Fruit fly (Drosophila melanogaster) whole organism, embryonic: ENCODE data around the gene CG12020.
A peak's percentile ranks its signal among the peaks of the same experiment; 100 is the strongest.

Experiments
- B-H1 ChIP-seq: fragments of 200-800 bp; sonication (Bioruptor generic); IDR thresholded peaks from 3 replicates; pipeline ENCODE4 v1.3.6; 2022; ENCODE audit warnings: missing biosample characterization, missing genetic modification characterization
- B-H2 ChIP-seq: fragments of 200-800 bp; sonication (Bioruptor generic); optimal IDR thresholded peaks from 2 replicates; lab custom pipeline; 2018; ENCODE audit warnings: missing biosample characterization, mild to moderate bottlenecking, missing genetic modification characterization
- CG11085 ChIP-seq: fragments of 200-800 bp; sonication (Bioruptor generic); IDR thresholded peaks from 2 replicates; pipeline ENCODE4 v1.3.6; 2022; ENCODE audit warnings: missing biosample characterization, missing genetic modification characterization
- CG11456 ChIP-seq: fragments of 200-800 bp; sonication (Bioruptor generic); IDR thresholded peaks from 3 replicates; pipeline ENCODE4 v1.3.6; 2022; ENCODE audit warnings: missing biosample characterization, missing genetic modification characterization
- CG12236 ChIP-seq: fragments of 200-800 bp; sonication (Bioruptor generic); optimal IDR thresholded peaks from 2 replicates; lab custom pipeline; 2016; ENCODE audit warnings: missing biosample characterization, missing genetic modification characterization
- CG12299 ChIP-seq: fragments of 200-800 bp; sonication (Bioruptor generic); optimal IDR thresholded peaks from 2 replicates; lab custom pipeline; 2018; ENCODE audit warnings: missing biosample characterization, mild to moderate bottlenecking, missing genetic modification characterization
- CG12942 ChIP-seq: fragments of 200-800 bp; sonication (Bioruptor generic); optimal IDR thresholded peaks from 3 replicates; lab custom pipeline; 2016; ENCODE audit warnings: missing biosample characterization, missing genetic modification characterization
- CG14050 ChIP-seq: fragments of 200-800 bp; sonication (Bioruptor generic); IDR thresholded peaks from 3 replicates; pipeline ENCODE4 v1.3.6; 2022; ENCODE audit warnings: missing biosample characterization, missing genetic modification characterization
- CG15479 ChIP-seq: fragments of 200-800 bp; sonication (Bioruptor generic); optimal IDR thresholded peaks from 3 replicates; lab custom pipeline; 2019; ENCODE audit warnings: missing biosample characterization, mild to moderate bottlenecking, missing genetic modification characterization, moderate library complexity
- CG2129 ChIP-seq: fragments of 200-800 bp; sonication (Bioruptor generic); IDR thresholded peaks from 2 replicates; pipeline ENCODE4 v1.3.6; 2022; ENCODE audit warnings: missing biosample characterization, missing genetic modification characterization; ENCODE audit not compliant: partially characterized antibody
- CG2678 ChIP-seq: fragments of 200-800 bp; sonication (Bioruptor generic); optimal IDR thresholded peaks from 3 replicates; lab custom pipeline; 2019; ENCODE audit warnings: missing biosample characterization, mild to moderate bottlenecking, missing genetic modification characterization, moderate library complexity
- CG2712 ChIP-seq: fragments of 200-800 bp; optimal IDR thresholded peaks from 3 replicates; lab custom pipeline; 2019; ENCODE audit warnings: missing biosample characterization, mild to moderate bottlenecking, missing genetic modification characterization, moderate library complexity
- CG3163 ChIP-seq: fragments of 200-800 bp; sonication (Bioruptor generic); optimal IDR thresholded peaks from 3 replicates; lab custom pipeline; 2016; ENCODE audit warnings: missing biosample characterization, missing genetic modification characterization
- CG33557 ChIP-seq: fragments of 200-800 bp; sonication (Bioruptor generic); optimal IDR thresholded peaks from 2 replicates; lab custom pipeline; 2019; ENCODE audit warnings: missing biosample characterization, mild to moderate bottlenecking, missing genetic modification characterization, moderate library complexity
- CG4617 ChIP-seq: fragments of 200-800 bp; sonication (Bioruptor generic); optimal IDR thresholded peaks from 3 replicates; lab custom pipeline; 2016; ENCODE audit warnings: missing biosample characterization, missing genetic modification characterization, borderline replicate concordance
- CG5245 ChIP-seq: fragments of 200-800 bp; sonication (Bioruptor generic); optimal IDR thresholded peaks from 3 replicates; lab custom pipeline; 2016; ENCODE audit warnings: missing biosample characterization, missing genetic modification characterization
- CG6175 ChIP-seq: fragments of 200-800 bp; sonication (Bioruptor generic); IDR thresholded peaks from 3 replicates; pipeline ENCODE4 v1.3.6; 2022; ENCODE audit warnings: missing biosample characterization, missing genetic modification characterization
- CG8944 ChIP-seq: fragments of 200-800 bp; sonication (Bioruptor generic); optimal IDR thresholded peaks from 3 replicates; lab custom pipeline; 2016; ENCODE audit warnings: missing biosample characterization, missing genetic modification characterization
- CG9609 ChIP-seq: fragments of 200-800 bp; sonication (Bioruptor generic); optimal IDR thresholded peaks from 3 replicates; lab custom pipeline; 2016; ENCODE audit warnings: missing biosample characterization, missing genetic modification characterization
- D ChIP-seq, 2 experiments: fragments of 200-800 bp in 1 of 2; fragments of >200 bp in 1 of 2; sonication (Bioruptor generic) in 1 of 2; optimal IDR thresholded peaks; 2 replicates in 1 of 2; 3 replicates in 1 of 2; lab custom pipeline; 2017; ENCODE audit warnings: mild to moderate bottlenecking in 1 of 2, missing biosample characterization in 1 of 2, missing genetic modification characterization in 1 of 2, missing genetic modification reagents in 1 of 2
- Dbx ChIP-seq: fragments of 200-800 bp; sonication (Bioruptor generic); IDR thresholded peaks from 3 replicates; pipeline ENCODE4 v1.3.6; 2022; ENCODE audit warnings: missing biosample characterization, missing genetic modification characterization
- Doc2 ChIP-seq: fragments of 200-800 bp; sonication (Bioruptor generic); IDR thresholded peaks from 2 replicates; pipeline ENCODE4 v1.3.6; 2022; ENCODE audit warnings: missing biosample characterization, missing genetic modification characterization
- Drgx ChIP-seq: fragments of 200-800 bp; sonication (Bioruptor generic); IDR thresholded peaks from 2 replicates; pipeline ENCODE4 v1.3.6; 2022; ENCODE audit warnings: missing biosample characterization, missing genetic modification characterization
- Gsc ChIP-seq: fragments of 200-800 bp; sonication (Bioruptor generic); IDR thresholded peaks from 2 replicates; pipeline ENCODE4 v1.3.6; 2022; ENCODE audit warnings: missing biosample characterization, missing genetic modification characterization
- HLH4C ChIP-seq: fragments of 200-800 bp; sonication (Bioruptor generic); IDR thresholded peaks from 3 replicates; pipeline ENCODE4 v1.3.6; 2022; ENCODE audit warnings: missing biosample characterization, missing genetic modification characterization; ENCODE audit not compliant: partially characterized antibody
- Hand ChIP-seq: fragments of 200-800 bp; sonication (Bioruptor generic); optimal IDR thresholded peaks from 2 replicates; lab custom pipeline; 2017; ENCODE audit warnings: mild to moderate bottlenecking, missing biosample characterization, missing genetic modification reagents, missing genetic modification characterization
- Hr3 ChIP-seq: fragments of 200-800 bp; sonication (Bioruptor generic); optimal IDR thresholded peaks from 3 replicates; lab custom pipeline; 2016; ENCODE audit warnings: missing biosample characterization, missing genetic modification characterization
- Mes4 ChIP-seq: fragments of 200-800 bp; sonication (Bioruptor generic); optimal IDR thresholded peaks from 2 replicates; lab custom pipeline; 2016; ENCODE audit warnings: missing biosample characterization, missing genetic modification characterization
- NC2α ChIP-seq: fragments of 200-800 bp; sonication (Bioruptor generic); optimal IDR thresholded peaks from 2 replicates; lab custom pipeline; 2016; ENCODE audit warnings: missing biosample characterization, missing genetic modification characterization
- Rfx ChIP-seq: fragments of 200-800 bp; sonication (Bioruptor generic); IDR thresholded peaks from 2 replicates; pipeline ENCODE4 v1.3.6; 2022; ENCODE audit warnings: missing biosample characterization, missing genetic modification characterization
- Side ChIP-seq: fragments of 200-800 bp; sonication (Bioruptor generic); optimal IDR thresholded peaks from 2 replicates; lab custom pipeline; 2016; ENCODE audit warnings: missing biosample characterization, missing genetic modification characterization
- bab2 ChIP-seq: fragments of 200-800 bp; sonication (Bioruptor generic); optimal IDR thresholded peaks from 2 replicates; lab custom pipeline; 2016; ENCODE audit warnings: missing biosample characterization, missing genetic modification characterization
- btn ChIP-seq: fragments of 200-800 bp; sonication (Bioruptor generic); optimal IDR thresholded peaks from 2 replicates; lab custom pipeline; 2016; ENCODE audit warnings: missing biosample characterization, missing genetic modification characterization
- cad ChIP-seq: fragments of >200 bp; optimal IDR thresholded peaks from 2 replicates; lab custom pipeline; 2017; ENCODE audit warnings: missing biosample characterization, missing genetic modification characterization
- chif ChIP-seq, 2 experiments: fragments of 200-800 bp; sonication (Bioruptor generic); optimal IDR thresholded peaks; 3 replicates each; lab custom pipeline; 2016; ENCODE audit warnings: missing biosample characterization in 2 of 2, missing genetic modification characterization in 2 of 2
- ftz-f1 ChIP-seq: fragments of 200-800 bp; sonication (Bioruptor generic); optimal IDR thresholded peaks from 2 replicates; lab custom pipeline; 2016; ENCODE audit warnings: missing biosample characterization, missing genetic modification characterization
- gro ChIP-seq: fragments of 200-800 bp; sonication (Bioruptor generic); optimal IDR thresholded peaks from 2 replicates; lab custom pipeline; 2016; ENCODE audit warnings: missing biosample characterization, missing genetic modification characterization
- ham ChIP-seq: fragments of 200-800 bp; sonication (Bioruptor generic); IDR thresholded peaks from 2 replicates; pipeline ENCODE4 v1.3.6; 2022; ENCODE audit warnings: missing biosample characterization, missing genetic modification characterization
- lov ChIP-seq, 2 experiments: fragments of 200-800 bp in 1 of 2; fragments of >200 bp in 1 of 2; sonication (Bioruptor generic) in 1 of 2; IDR thresholded peaks in 1 of 2; optimal IDR thresholded peaks in 1 of 2; 2 replicates in 1 of 2; 3 replicates in 1 of 2; pipeline versions ENCODE4 v1.3.6 to Lab custom; 2017 to 2022; ENCODE audit warnings: missing biosample characterization in 1 of 2, missing genetic modification characterization in 1 of 2
- psq ChIP-seq: fragments of 200-800 bp; sonication (Bioruptor generic); optimal IDR thresholded peaks from 2 replicates; lab custom pipeline; 2017; ENCODE audit warnings: missing biosample characterization, missing genetic modification characterization
- pum ChIP-seq: fragments of 200-800 bp; sonication (Bioruptor generic); optimal IDR thresholded peaks from 2 replicates; lab custom pipeline; 2016; ENCODE audit warnings: missing biosample characterization, missing genetic modification characterization
- repo ChIP-seq: fragments of 200-800 bp; sonication (Bioruptor generic); optimal IDR thresholded peaks from 2 replicates; lab custom pipeline; 2016; ENCODE audit warnings: missing biosample characterization, missing genetic modification characterization
- schlank ChIP-seq: fragments of 200-800 bp; sonication (Bioruptor generic); optimal IDR thresholded peaks from 2 replicates; lab custom pipeline; 2018; ENCODE audit warnings: missing biosample characterization, mild to moderate bottlenecking, missing genetic modification characterization
- sim ChIP-seq: fragments of 200-800 bp; sonication (Bioruptor generic); IDR thresholded peaks from 2 replicates; pipeline ENCODE4 v1.3.6; 2022; ENCODE audit warnings: missing biosample characterization, missing genetic modification characterization
- so ChIP-seq: fragments of 200-800 bp; sonication (Bioruptor generic); IDR thresholded peaks from 3 replicates; pipeline ENCODE4 v1.3.6; 2022; ENCODE audit warnings: missing biosample characterization, missing genetic modification characterization
- ssp ChIP-seq: fragments of 200-800 bp; sonication (Bioruptor generic); IDR thresholded peaks from 2 replicates; pipeline ENCODE4 v1.3.6; 2022; ENCODE audit warnings: missing biosample characterization, missing genetic modification characterization
- tap ChIP-seq: fragments of 200-800 bp; optimal IDR thresholded peaks from 3 replicates; lab custom pipeline; 2019; ENCODE audit warnings: missing biosample characterization, mild to moderate bottlenecking, missing genetic modification characterization, moderate library complexity
- ttk ChIP-seq: fragments of 200-800 bp; sonication (Bioruptor generic); IDR thresholded peaks from 2 replicates; pipeline ENCODE4 v2.1.2; 2022; ENCODE audit warnings: missing biosample characterization, missing genetic modification characterization
- usp ChIP-seq: fragments of >200 bp; optimal IDR thresholded peaks from 2 replicates; lab custom pipeline; 2017; ENCODE audit warnings: missing biosample characterization, missing genetic modification characterization
- vnd ChIP-seq: fragments of 200-800 bp; sonication (Bioruptor generic); IDR thresholded peaks from 3 replicates; pipeline ENCODE4 v1.3.6; 2022; ENCODE audit warnings: missing biosample characterization, missing genetic modification characterization; ENCODE audit not compliant: partially characterized antibody
- vvl ChIP-seq: fragments of 200-800 bp; sonication (Bioruptor generic); IDR thresholded peaks from 2 replicates; pipeline ENCODE4 v1.3.6; 2022; ENCODE audit warnings: missing biosample characterization, missing genetic modification characterization

The CG12020 gene

dm6 chr3L:1808631-1809030 lies 11.5 kb downstream of the CG12020 start (continued):
- TF ChIP-seq CG11085 (GFP tag; lab: Robert Waterston, UW): peak; percentile 86
- peak; percentile 73 for TF ChIP-seq CG12236 (GFP tag; lab: Kevin White, UChicago)
- TF ChIP-seq CG12942 (GFP tag; lab: Kevin White, UChicago): peak; percentile 86
- TF ChIP-seq CG4617 (GFP tag; lab: Kevin White, UChicago): peak; percentile 59
- peak; percentile 84 to 91 for TF ChIP-seq chif (GFP tag; optimal IDR thresholded peaks at IDR 0.05; lab: Kevin White, UChicago)
- TF ChIP-seq Doc2 (GFP tag; lab: Robert Waterston, UW): peak; percentile 74
- no peak for TF ChIP-seq D (optimal IDR thresholded peaks at IDR 0.05; lab: Kevin White, UChicago)
- TF ChIP-seq D (GFP tag; optimal IDR thresholded peaks at IDR 0.05; lab: Kevin White, UChicago): peak; percentile 68
- TF ChIP-seq CG5245: peak; percentile 84
- TF ChIP-seq bab2: peak; percentile 90
- peak; percentile 81 for TF ChIP-seq Hr3 (GFP tag; lab: Kevin White, UChicago)
- peak; percentile 89 for TF ChIP-seq B-H1 (GFP tag; lab: Robert Waterston, UW)
- peak; percentile 89 for TF ChIP-seq CG2712 (tag; lab: Kevin White, UChicago)
- peak; percentile 97 for TF ChIP-seq Rfx (GFP tag; lab: Robert Waterston, UW)
- TF ChIP-seq psq (GFP tag; lab: Kevin White, UChicago): peak; percentile 12
- peak; percentile 82 for TF ChIP-seq ssp
- peak; percentile 92 for TF ChIP-seq CG2678 (tag; lab: Kevin White, UChicago)
- peak; percentile 90 for TF ChIP-seq CG14050 (GFP tag; lab: Robert Waterston, UW)
- peak; percentile 31 for TF ChIP-seq CG33557 (GFP tag; lab: Kevin White, UChicago)
- TF ChIP-seq repo (GFP tag; lab: Kevin White, UChicago): peak; percentile 88
- TF ChIP-seq CG12299 (tag; lab: Kevin White, UChicago): peak; percentile 74
- peak; percentile 47 for TF ChIP-seq Hand (GFP tag; lab: Kevin White, UChicago)
- TF ChIP-seq vvl: peak; percentile 94
- TF ChIP-seq CG3163 (GFP tag; lab: Kevin White, UChicago): peak; percentile 67
- TF ChIP-seq ftz-f1 (GFP tag; lab: Kevin White, UChicago): no peak
- no peak for TF ChIP-seq cad (GFP tag; lab: Kevin White, UChicago)
- TF ChIP-seq CG9609 (GFP tag; lab: Kevin White, UChicago): peak; percentile 83
- TF ChIP-seq so (GFP tag; lab: Robert Waterston, UW): peak; percentile 93
- TF ChIP-seq HLH4C (GFP tag; lab: Robert Waterston, UW): no peak
- peak; percentile 64 for TF ChIP-seq NC2α (GFP tag; lab: Kevin White, UChicago)
- TF ChIP-seq ham: peak; percentile 71
- TF ChIP-seq B-H2 (GFP tag; lab: Kevin White, UChicago): no peak
- peak; percentile 93 for TF ChIP-seq Drgx (GFP tag; lab: Robert Waterston, UW)
- TF ChIP-seq CG8944: peak; percentile 83
- peak; percentile 81 for TF ChIP-seq btn (GFP tag; lab: Kevin White, UChicago)
- peak; percentile 95 for TF ChIP-seq CG11456 (GFP tag; lab: Robert Waterston, UW)
- TF ChIP-seq ttk (GFP tag; lab: Robert Waterston, UW): peak; percentile 89
- peak; percentile 89 for TF ChIP-seq Dbx
- TF ChIP-seq schlank (tag; lab: Kevin White, UChicago): peak; percentile 80
- TF ChIP-seq lov (optimal IDR thresholded peaks at IDR 0.05; lab: Kevin White, UChicago): no peak
- peak; percentile 91 for TF ChIP-seq lov (GFP tag; IDR thresholded peaks at IDR 0.05; lab: Robert Waterston, UW)
- peak; percentile 90 for TF ChIP-seq gro (GFP tag; lab: Kevin White, UChicago)
- TF ChIP-seq sim (GFP tag; lab: Robert Waterston, UW): peak; percentile 79
- TF ChIP-seq Gsc (GFP tag; lab: Robert Waterston, UW): peak; percentile 78
- peak; percentile 88 for TF ChIP-seq Side (GFP tag; lab: Kevin White, UChicago)
- no peak for TF ChIP-seq CG2129 (GFP tag; lab: Robert Waterston, UW)
- TF ChIP-seq CG15479 (GFP tag; lab: Kevin White, UChicago): no peak
- no peak for TF ChIP-seq usp
- TF ChIP-seq CG6175 (GFP tag; lab: Robert Waterston, UW): peak; percentile 86
- peak; percentile 86 for TF ChIP-seq pum
- peak; percentile 90 for TF ChIP-seq tap (tag; lab: Kevin White, UChicago)
- TF ChIP-seq Mes4 (GFP tag; lab: Kevin White, UChicago): peak; percentile 81
- no peak for TF ChIP-seq vnd (GFP tag; lab: Robert Waterston, UW)
